Fruit fly (Drosophila melanogaster) whole organism, embryonic: ENCODE data around the gene CG8066.

Source experiments
- C15 ChIP-seq: fragments of 200-800 bp; sonication (Bioruptor generic); IDR thresholded peaks from 3 replicates; pipeline ENCODE4 v1.3.6; 2022; ENCODE audit warnings: missing biosample characterization, missing genetic modification characterization
- CG10267 ChIP-seq: fragments of 200-800 bp; sonication (Bioruptor generic); optimal IDR thresholded peaks from 2 replicates; lab custom pipeline; 2018; ENCODE audit warnings: missing biosample characterization, mild to moderate bottlenecking, missing genetic modification characterization, moderate library complexity
- CG12219 ChIP-seq: fragments of 200-800 bp; sonication (Bioruptor generic); optimal IDR thresholded peaks from 3 replicates; lab custom pipeline; 2018; ENCODE audit warnings: missing biosample characterization, mild to moderate bottlenecking, missing genetic modification characterization
- CG12236 ChIP-seq: fragments of 200-800 bp; sonication (Bioruptor generic); optimal IDR thresholded peaks from 2 replicates; lab custom pipeline; 2016; ENCODE audit warnings: missing biosample characterization, missing genetic modification characterization
- CG13296 ChIP-seq: fragments of 200-800 bp; sonication (Bioruptor generic); optimal IDR thresholded peaks from 3 replicates; lab custom pipeline; 2018; ENCODE audit warnings: missing biosample characterization, mild to moderate bottlenecking, missing genetic modification characterization
- CG15479 ChIP-seq: fragments of 200-800 bp; sonication (Bioruptor generic); optimal IDR thresholded peaks from 3 replicates; lab custom pipeline; 2019; ENCODE audit warnings: missing biosample characterization, mild to moderate bottlenecking, missing genetic modification characterization, moderate library complexity
- CG15696 ChIP-seq: fragments of 200-800 bp; sonication (Bioruptor generic); optimal IDR thresholded peaks from 2 replicates; lab custom pipeline; 2019; ENCODE audit warnings: missing biosample characterization, mild to moderate bottlenecking, missing genetic modification characterization, moderate library complexity
- CG18262 ChIP-seq: fragments of 200-800 bp; optimal IDR thresholded peaks from 3 replicates; lab custom pipeline; 2019; ENCODE audit warnings: missing biosample characterization, mild to moderate bottlenecking, missing genetic modification characterization, moderate library complexity
- CG7839 ChIP-seq: fragments of 200-800 bp; sonication (Bioruptor generic); optimal IDR thresholded peaks from 3 replicates; lab custom pipeline; 2018; ENCODE audit warnings: missing biosample characterization, mild to moderate bottlenecking, missing genetic modification characterization, moderate library complexity
- CG8388 ChIP-seq: fragments of 200-800 bp; sonication (Bioruptor generic); optimal IDR thresholded peaks from 2 replicates; lab custom pipeline; 2019; ENCODE audit warnings: missing biosample characterization, mild to moderate bottlenecking, missing genetic modification characterization, moderate library complexity
- CG8924 ChIP-seq: fragments of 200-800 bp; optimal IDR thresholded peaks from 3 replicates; lab custom pipeline; 2019; ENCODE audit warnings: missing biosample characterization, mild to moderate bottlenecking, missing genetic modification characterization, moderate library complexity
- Chrac-16 ChIP-seq: fragments of 200-800 bp; sonication (Bioruptor generic); optimal IDR thresholded peaks from 3 replicates; lab custom pipeline; 2016; ENCODE audit warnings: missing biosample characterization, missing genetic modification characterization
- Hr78 ChIP-seq, 2 experiments: fragments of 200-800 bp in 1 of 2; fragments of >200 bp in 1 of 2; sonication (Bioruptor generic) in 1 of 2; optimal IDR thresholded peaks; 2 replicates each; lab custom pipeline; 2017 to 2019; ENCODE audit warnings: missing biosample characterization in 2 of 2, missing genetic modification characterization in 2 of 2, mild to moderate bottlenecking in 1 of 2, moderate library complexity in 1 of 2
- Max ChIP-seq: fragments of 200-800 bp; sonication (Bioruptor generic); optimal IDR thresholded peaks from 2 replicates; lab custom pipeline; 2016; ENCODE audit warnings: missing biosample characterization, mild to moderate bottlenecking, missing genetic modification characterization
- NK7.1 ChIP-seq: fragments of 200-800 bp; sonication (Bioruptor generic); optimal IDR thresholded peaks from 3 replicates; lab custom pipeline; 2016; ENCODE audit warnings: missing biosample characterization, missing genetic modification characterization
- Oli ChIP-seq: fragments of 200-800 bp; sonication (Bioruptor generic); optimal IDR thresholded peaks from 2 replicates; lab custom pipeline; 2018; ENCODE audit warnings: missing biosample characterization, mild to moderate bottlenecking, missing genetic modification characterization, moderate library complexity
- Scr ChIP-seq: fragments of 200-800 bp; sonication (Bioruptor generic); IDR thresholded peaks from 2 replicates; pipeline ENCODE4 v1.3.6; 2022; ENCODE audit warnings: missing biosample characterization, missing genetic modification characterization; ENCODE audit not compliant: partially characterized antibody
- Sox102F ChIP-seq: fragments of 200-800 bp; sonication (Bioruptor generic); optimal IDR thresholded peaks from 2 replicates; lab custom pipeline; 2018; ENCODE audit warnings: missing biosample characterization, mild to moderate bottlenecking, missing genetic modification characterization, moderate library complexity
- TFAM ChIP-seq: fragments of 200-800 bp; sonication (Bioruptor generic); optimal IDR thresholded peaks from 2 replicates; lab custom pipeline; 2017; ENCODE audit warnings: missing biosample characterization, missing genetic modification characterization, inconsistent platforms
- YL-1 ChIP-seq: fragments of 200-800 bp; sonication (Bioruptor generic); optimal IDR thresholded peaks from 3 replicates; lab custom pipeline; 2017; ENCODE audit warnings: missing biosample characterization, mild to moderate bottlenecking, missing genetic modification characterization
- ac ChIP-seq: fragments of 200-800 bp; sonication (Bioruptor generic); optimal IDR thresholded peaks from 3 replicates; lab custom pipeline; 2017; ENCODE audit warnings: missing biosample characterization, mild to moderate bottlenecking, missing genetic modification characterization
- bcd ChIP-seq: fragments of 200-800 bp; sonication (Bioruptor generic); optimal IDR thresholded peaks from 2 replicates; lab custom pipeline; 2017; ENCODE audit warnings: missing biosample characterization, mild to moderate bottlenecking, missing genetic modification characterization
- bsh ChIP-seq, 2 experiments: fragments of 200-800 bp; sonication (Bioruptor generic); optimal IDR thresholded peaks; 2 replicates each; lab custom pipeline; 2017 to 2018; ENCODE audit warnings: mild to moderate bottlenecking in 2 of 2, missing biosample characterization in 2 of 2, missing genetic modification characterization in 2 of 2, moderate library complexity in 1 of 2
- cad ChIP-seq: fragments of >200 bp; optimal IDR thresholded peaks from 2 replicates; lab custom pipeline; 2017; ENCODE audit warnings: missing biosample characterization, missing genetic modification characterization
- chif ChIP-seq, 2 experiments: fragments of 200-800 bp; sonication (Bioruptor generic); optimal IDR thresholded peaks; 3 replicates each; lab custom pipeline; 2016; ENCODE audit warnings: missing biosample characterization in 2 of 2, missing genetic modification characterization in 2 of 2
- croc ChIP-seq: fragments of 200-800 bp; sonication (Bioruptor generic); conservative IDR thresholded peaks from 3 replicates; pipeline ENCODE4 v1.3.6; 2022; ENCODE audit warnings: missing biosample characterization, missing genetic modification characterization
- da ChIP-seq: fragments of 200-800 bp; sonication (Bioruptor generic); optimal IDR thresholded peaks from 2 replicates; lab custom pipeline; 2016; ENCODE audit warnings: missing biosample characterization, missing genetic modification characterization
- dm ChIP-seq: fragments of 200-800 bp; sonication (Bioruptor generic); optimal IDR thresholded peaks from 3 replicates; lab custom pipeline; 2016; ENCODE audit warnings: missing biosample characterization, missing genetic modification characterization
- dmrt11E ChIP-seq: fragments of 200-800 bp; sonication (Bioruptor generic); optimal IDR thresholded peaks from 3 replicates; lab custom pipeline; 2018; ENCODE audit warnings: missing biosample characterization, mild to moderate bottlenecking, missing genetic modification characterization, moderate library complexity
- fu2 ChIP-seq: fragments of 200-800 bp; sonication (Bioruptor generic); optimal IDR thresholded peaks from 2 replicates; lab custom pipeline; 2016; ENCODE audit warnings: missing biosample characterization, missing genetic modification characterization
- gcm ChIP-seq: fragments of 200-800 bp; sonication (Bioruptor generic); optimal IDR thresholded peaks from 2 replicates; lab custom pipeline; 2019; ENCODE audit warnings: missing biosample characterization, mild to moderate bottlenecking, missing genetic modification characterization, moderate library complexity
- grau ChIP-seq: fragments of 200-800 bp; optimal IDR thresholded peaks from 3 replicates; lab custom pipeline; 2019; ENCODE audit warnings: missing biosample characterization, mild to moderate bottlenecking, missing genetic modification characterization, moderate library complexity
- gt ChIP-seq: fragments of 200-800 bp; sonication (Bioruptor generic); IDR thresholded peaks from 2 replicates; pipeline ENCODE4 v1.3.6; 2022; ENCODE audit warnings: missing biosample characterization, missing genetic modification characterization
- jumu ChIP-seq: fragments of 200-800 bp; sonication (Bioruptor generic); optimal IDR thresholded peaks from 3 replicates; lab custom pipeline; 2016; ENCODE audit warnings: missing biosample characterization, missing genetic modification characterization
- lola ChIP-seq, 3 experiments: fragments of >200 bp in 2 of 3; fragments of 200-800 bp in 1 of 3; sonication (Bioruptor generic) in 1 of 3; optimal IDR thresholded peaks; 2 replicates each; lab custom pipeline; 2017 to 2019; ENCODE audit warnings: missing biosample characterization in 3 of 3, missing genetic modification characterization in 3 of 3, mild to moderate bottlenecking in 1 of 3, moderate library complexity in 1 of 3
- nmo ChIP-seq: fragments of 200-800 bp; sonication (Bioruptor generic); optimal IDR thresholded peaks from 2 replicates; lab custom pipeline; 2018; ENCODE audit warnings: missing biosample characterization, mild to moderate bottlenecking, missing genetic modification characterization, moderate library complexity
- pnt ChIP-seq: fragments of 200-800 bp; sonication (Bioruptor generic); optimal IDR thresholded peaks from 3 replicates; lab custom pipeline; 2016; ENCODE audit warnings: missing biosample characterization, missing genetic modification characterization
- prd ChIP-seq, 3 experiments: fragments of >200 bp in 2 of 3; fragments of 200-800 bp in 1 of 3; sonication (Bioruptor generic) in 1 of 3; optimal IDR thresholded peaks in 2 of 3; IDR thresholded peaks in 1 of 3; 2 replicates in 2 of 3; 3 replicates in 1 of 3; pipeline versions ENCODE4 v1.3.6 to Lab custom; 2017 to 2022; ENCODE audit warnings: missing biosample characterization in 1 of 3, missing genetic modification characterization in 1 of 3
- pzg ChIP-seq: fragments of 200-800 bp; sonication (Bioruptor generic); optimal IDR thresholded peaks from 3 replicates; lab custom pipeline; 2018; ENCODE audit warnings: missing biosample characterization, mild to moderate bottlenecking, missing genetic modification characterization, moderate library complexity
- sisA ChIP-seq: fragments of 200-800 bp; sonication (Bioruptor generic); IDR thresholded peaks from 2 replicates; pipeline ENCODE4 v1.3.6; 2022; ENCODE audit warnings: missing biosample characterization, missing genetic modification characterization
- slou ChIP-seq: fragments of 200-800 bp; sonication (Bioruptor generic); optimal IDR thresholded peaks from 3 replicates; lab custom pipeline; 2016; ENCODE audit warnings: missing biosample characterization, missing genetic modification characterization
- slp2 ChIP-seq: fragments of 200-800 bp; sonication (Bioruptor generic); optimal IDR thresholded peaks from 2 replicates; lab custom pipeline; 2016; ENCODE audit warnings: missing biosample characterization, missing genetic modification characterization
- tna ChIP-seq: fragments of 200-800 bp; sonication (Bioruptor generic); IDR thresholded peaks from 2 replicates; pipeline ENCODE4 v1.3.6; 2022; ENCODE audit warnings: missing biosample characterization, missing genetic modification characterization; ENCODE audit not compliant: partially characterized antibody
- zen ChIP-seq: fragments of 200-800 bp; sonication (Bioruptor generic); optimal IDR thresholded peaks from 3 replicates; lab custom pipeline; 2018; ENCODE audit warnings: missing biosample characterization, mild to moderate bottlenecking, missing genetic modification characterization, moderate library complexity
- zen2 ChIP-seq: fragments of 200-800 bp; sonication (Bioruptor generic); IDR thresholded peaks from 3 replicates; pipeline ENCODE4 v1.3.6; 2022; ENCODE audit warnings: missing biosample characterization, missing genetic modification characterization; ENCODE audit not compliant: partially characterized antibody
- zf30C ChIP-seq: fragments of 200-800 bp; sonication (Bioruptor generic); optimal IDR thresholded peaks from 3 replicates; lab custom pipeline; 2018; ENCODE audit warnings: missing biosample characterization, mild to moderate bottlenecking, missing genetic modification characterization

The CG8066 gene

DNA sequence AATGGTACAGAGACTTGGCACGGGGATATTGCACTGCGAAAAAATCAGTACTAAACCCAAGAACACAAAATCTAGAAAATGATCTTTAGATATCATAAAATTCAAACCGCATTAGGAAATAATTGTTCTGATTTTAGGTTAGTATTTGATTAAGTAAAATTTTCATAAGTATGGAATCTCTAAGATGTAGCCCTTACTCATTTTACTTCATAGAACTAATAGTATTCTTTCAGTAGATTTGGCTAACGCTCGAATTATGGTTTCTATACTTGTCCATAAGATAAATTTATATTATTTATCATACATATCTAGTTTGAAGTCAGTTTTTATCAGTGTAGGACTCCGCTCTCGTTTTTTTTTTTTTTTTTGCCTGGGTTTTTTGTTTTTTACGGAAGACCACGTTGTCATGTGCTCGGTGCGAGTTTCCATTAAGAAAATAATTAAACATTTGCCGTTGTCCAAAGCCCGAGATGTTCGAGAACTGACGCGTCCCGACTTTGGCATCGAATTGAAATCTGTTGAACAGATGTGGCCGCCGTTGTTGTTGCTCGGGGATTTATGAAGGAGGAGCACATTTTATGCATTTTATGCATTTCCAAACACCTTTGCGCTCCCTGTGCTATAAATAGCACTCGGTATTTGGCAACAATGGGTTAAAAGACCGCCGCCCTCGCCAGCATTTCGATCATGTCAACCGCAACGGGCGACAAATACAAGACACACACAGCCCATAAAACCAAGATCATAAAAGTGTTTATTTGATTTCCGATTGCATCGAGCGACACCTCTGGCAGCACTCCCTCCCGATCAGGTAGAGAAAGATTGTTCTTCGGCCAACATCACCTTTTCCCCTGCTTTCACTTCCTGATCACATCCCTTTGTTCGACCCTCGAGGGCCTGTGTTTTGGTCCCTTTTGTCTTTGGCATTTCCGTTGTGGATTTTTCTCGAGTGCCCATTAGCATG is 18.1 kb upstream of the CG8066 start (continued):
- TF ChIP-seq lola (GFP tag; optimal IDR thresholded peaks at IDR 0.05; lab: Kevin White, UChicago) (peak in 1 of 3 experiments; percentile 71), dmrt11E (tag; lab: Kevin White, UChicago) (peak; percentile 75), Hr78 (GFP tag; optimal IDR thresholded peaks at IDR 0.05; lab: Kevin White, UChicago) (no peak), CG10267 (peak; percentile 9), bcd (GFP tag; lab: Kevin White, UChicago) (no peak), tna (GFP tag; lab: Robert Waterston, UW) (no peak), croc (GFP tag; lab: Robert Waterston, UW) (no peak), zf30C (GFP tag; lab: Kevin White, UChicago) (peak; percentile 65), da (GFP tag; lab: Kevin White, UChicago) (no peak), gt (GFP tag; lab: Robert Waterston, UW) (no peak), slp2 (no peak), pzg (GFP tag; lab: Kevin White, UChicago) (no peak), CG12219 (GFP tag; lab: Kevin White, UChicago) (no peak), cad (GFP tag; lab: Kevin White, UChicago) (peak; percentile 88), CG18262 (tag; lab: Kevin White, UChicago) (peak; percentile 58), Scr (no peak), pnt (GFP tag; lab: Kevin White, UChicago) (no peak), CG13296 (GFP tag; lab: Kevin White, UChicago) (no peak), gcm (GFP tag; lab: Kevin White, UChicago) (peak; percentile 9), Chrac-16 (GFP tag; lab: Kevin White, UChicago) (peak; percentile 19), CG12236 (no peak), CG8924 (tag; lab: Kevin White, UChicago) (peak; percentile 26), CG15479 (GFP tag; lab: Kevin White, UChicago) (peak; percentile 24), C15 (GFP tag; lab: Robert Waterston, UW) (no peak), slou (GFP tag; lab: Kevin White, UChicago) (no peak), Oli (tag; lab: Kevin White, UChicago) (peak; percentile 15), dm (GFP tag; lab: Kevin White, UChicago) (no peak), Sox102F (peak; percentile 16), prd (optimal IDR thresholded peaks at IDR 0.05; lab: Kevin White, UChicago) (no peak), prd (GFP tag; IDR thresholded peaks at IDR 0.05; lab: Robert Waterston, UW) (peak; percentile 52; the same call in 2 of the 3 replicates), CG7839 (peak; percentile 19), TFAM (no peak), CG8388 (no peak), sisA (GFP tag; lab: Robert Waterston, UW) (no peak), zen (tag; lab: Kevin White, UChicago) (peak; percentile 27), zen2 (GFP tag; lab: Robert Waterston, UW) (no peak), ac (GFP tag; lab: Kevin White, UChicago) (no peak), bsh (GFP tag; optimal IDR thresholded peaks at IDR 0.05; lab: Kevin White, UChicago) (peak in 1 of 2 experiments; percentile 8), YL-1 (no peak), Max (GFP tag; lab: Kevin White, UChicago) (no peak), fu2 (GFP tag; lab: Kevin White, UChicago) (no peak), chif (GFP tag; optimal IDR thresholded peaks at IDR 0.05; lab: Kevin White, UChicago) (peak in 1 of 2 experiments; percentile 12), CG15696 (tag; lab: Kevin White, UChicago) (peak; percentile 37), NK7.1 (GFP tag; lab: Kevin White, UChicago) (no peak), grau (tag; lab: Kevin White, UChicago) (peak; percentile 24), nmo (GFP tag; lab: Kevin White, UChicago) (peak; percentile 32), jumu (GFP tag; lab: Kevin White, UChicago) (no peak)
